Fruit fly (Drosophila melanogaster): Measurements from ENCODE around the gene CG7778.

The CG7778 gene

DNA sequence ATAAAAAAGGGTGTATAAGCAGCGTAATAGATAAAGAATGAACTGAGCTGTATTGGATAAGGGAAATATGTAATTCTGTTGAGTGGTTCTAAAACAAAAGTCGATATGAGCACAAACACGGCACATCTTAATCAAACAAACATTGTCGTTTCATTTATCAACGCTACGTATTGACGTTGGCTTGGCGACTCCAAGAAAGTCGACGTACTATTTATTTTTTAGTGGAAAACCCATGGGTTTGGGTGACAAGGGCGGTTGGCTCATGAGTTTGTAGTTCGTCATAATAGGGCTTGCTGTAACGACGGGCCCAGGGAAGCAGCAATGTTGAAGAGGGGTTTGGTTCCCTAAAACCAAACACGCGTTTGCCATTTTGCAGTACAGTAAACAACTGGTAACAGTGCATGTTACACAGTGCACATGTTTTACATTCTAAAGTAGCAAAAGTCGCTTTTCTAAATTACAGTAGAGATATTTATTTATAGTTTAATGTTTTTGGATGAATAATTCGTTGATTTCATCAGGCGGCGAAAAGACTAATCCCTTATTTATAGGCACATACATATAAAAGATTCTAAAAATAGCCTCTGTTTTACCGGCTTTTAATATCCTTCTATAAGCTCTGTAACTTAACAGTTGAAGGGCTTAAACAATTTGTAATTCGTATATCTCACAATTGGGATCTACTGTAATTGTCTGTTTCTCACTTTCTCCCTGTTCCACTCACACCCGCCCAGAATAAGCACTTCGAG, 15.0 kb downstream of the CG7778 start (continued):
- TF ChIP-seq Pdp1 (GFP tag; optimal IDR thresholded peaks at IDR 0.05) = peak in 1 of 2 experiments; percentile 11
- peak; percentile 35; the same call in 2 of the 3 replicates for TF ChIP-seq CG17361 (GFP tag; IDR thresholded peaks at IDR 0.05)
- TF ChIP-seq Jarid2 (GFP tag; optimal IDR thresholded peaks at IDR 0.05) = no peak
- TF ChIP-seq Hmx (GFP tag; optimal IDR thresholded peaks at IDR 0.05) = peak; percentile 19
- no peak for TF ChIP-seq CG10543 (GFP tag; optimal IDR thresholded peaks at IDR 0.05)
- TF ChIP-seq CG34224 (GFP tag; IDR thresholded peaks at IDR 0.05; ENCODE audit: partially characterized antibody) = no peak
- TF ChIP-seq CG5245 (GFP tag; optimal IDR thresholded peaks at IDR 0.05) = no peak
- TF ChIP-seq CG12391 (tag; optimal IDR thresholded peaks at IDR 0.05) = no peak
- no peak for TF ChIP-seq CG12219 (GFP tag; optimal IDR thresholded peaks at IDR 0.05)
- no peak for TF ChIP-seq ap (GFP tag; IDR thresholded peaks at IDR 0.05)
- no peak for TF ChIP-seq dpn (GFP tag; optimal IDR thresholded peaks at IDR 0.05)
- TF ChIP-seq gsb-n (tag; optimal IDR thresholded peaks at IDR 0.05) = no peak
- TF ChIP-seq cato (GFP tag; optimal IDR thresholded peaks at IDR 0.05; ENCODE audit: borderline replicate concordance) = no peak
- TF ChIP-seq Hr51 (GFP tag; optimal IDR thresholded peaks at IDR 0.05) = peak in 1 of 2 experiments; percentile 7
- TF ChIP-seq CG3847 (GFP tag; IDR thresholded peaks at IDR 0.05) = no peak
- no peak for TF ChIP-seq NK7.1 (GFP tag; optimal IDR thresholded peaks at IDR 0.05)
- TF ChIP-seq sqz (GFP tag; optimal IDR thresholded peaks at IDR 0.05) = no peak
- peak; percentile 10 for TF ChIP-seq Sox100B (GFP tag; optimal IDR thresholded peaks at IDR 0.05)
- no peak for TF ChIP-seq Dad (GFP tag; optimal IDR thresholded peaks at IDR 0.05)
- no peak for TF ChIP-seq CG11093 (GFP tag; IDR thresholded peaks at IDR 0.05)
- TF ChIP-seq al (GFP tag; IDR thresholded peaks at IDR 0.05) = no peak
- TF ChIP-seq lbe (GFP tag; optimal IDR thresholded peaks at IDR 0.05) = peak; percentile 26
- peak; percentile 15 for TF ChIP-seq pho (GFP tag; optimal IDR thresholded peaks at IDR 0.05)
- peak; percentile 20 for TF ChIP-seq CG12659 (GFP tag; optimal IDR thresholded peaks at IDR 0.05)
- peak; percentile 19 for TF ChIP-seq Ets97D (GFP tag; optimal IDR thresholded peaks at IDR 0.05)
- TF ChIP-seq CG1792 (GFP tag; optimal IDR thresholded peaks at IDR 0.05) = no peak
- TF ChIP-seq CG9609 (GFP tag; optimal IDR thresholded peaks at IDR 0.05) = no peak
- no peak for TF ChIP-seq h (optimal IDR thresholded peaks at IDR 0.05)
- no peak for TF ChIP-seq D (optimal IDR thresholded peaks at IDR 0.05)
- TF ChIP-seq D (GFP tag; optimal IDR thresholded peaks at IDR 0.05) = peak; percentile 46
- no peak for TF ChIP-seq CG4282 (GFP tag; optimal IDR thresholded peaks at IDR 0.05)
- no peak for TF ChIP-seq CG7928 (GFP tag; optimal IDR thresholded peaks at IDR 0.05)
- TF ChIP-seq Awh (GFP tag; IDR thresholded peaks at IDR 0.05) = no peak
- TF ChIP-seq CG17568 (GFP tag; optimal IDR thresholded peaks at IDR 0.05) = peak; percentile 3
- TF ChIP-seq Hr78 (GFP tag; optimal IDR thresholded peaks at IDR 0.05) = no peak
- TF ChIP-seq CG7271 (tag; optimal IDR thresholded peaks at IDR 0.05) = no peak
- peak; percentile 46 for TF ChIP-seq nmo (GFP tag; optimal IDR thresholded peaks at IDR 0.05)
- TF ChIP-seq tup (GFP tag; optimal IDR thresholded peaks at IDR 0.05) = no peak
- no peak for TF ChIP-seq CG34422 (GFP tag; IDR thresholded peaks at IDR 0.05)
- no peak for TF ChIP-seq br (optimal IDR thresholded peaks at IDR 0.05)
- no peak for TF ChIP-seq Fer2 (tag; optimal IDR thresholded peaks at IDR 0.05)
- TF ChIP-seq CG11696 (GFP tag; IDR thresholded peaks at IDR 0.05) = no peak
- TF ChIP-seq ase (GFP tag; IDR thresholded peaks at IDR 0.05) = 0 out of 3 replicates have a peak, but pooled peaks have one; percentile 14
- no peak for TF ChIP-seq CG10654 (GFP tag; optimal IDR thresholded peaks at IDR 0.05)
- no peak for TF ChIP-seq hb (GFP tag; IDR thresholded peaks at IDR 0.05; ENCODE audit: partially characterized antibody)
- TF ChIP-seq disco-r (GFP tag; optimal IDR thresholded peaks at IDR 0.05) = no peak
- no peak for TF ChIP-seq CG3407 (GFP tag; optimal IDR thresholded peaks at IDR 0.05)
- peak; percentile 23 for TF ChIP-seq Xbp1 (GFP tag; optimal IDR thresholded peaks at IDR 0.05)
- TF ChIP-seq nerfin-1 (tag; optimal IDR thresholded peaks at IDR 0.05) = no peak
- TF ChIP-seq Rx (GFP tag; IDR thresholded peaks at IDR 0.05) = no peak

All from whole organism, embryonic.